Worm (Caenorhabditis elegans) whole organism, L1 larva: ENCODE data around the gene Y48E1B.8.

ENCODE experiments used
- C04F5.9 ChIP-seq: sonication (generic microtip); optimal IDR thresholded peaks from 2 replicates; lab custom pipeline; 2016; ENCODE audit warnings: missing genetic modification characterization, missing compliant biosample characterization
- C34B4.2 ChIP-seq: sonication (generic microtip); optimal IDR thresholded peaks from 2 replicates; lab custom pipeline; 2017; ENCODE audit warnings: mild to moderate bottlenecking, missing genetic modification characterization, missing compliant biosample characterization
- F16B12.6 ChIP-seq: fragments of 150-350 bp; optimal IDR thresholded peaks from 2 replicates; lab custom pipeline; 2014; ENCODE audit warnings: missing biosample characterization, missing genetic modification characterization
- Y116A8C.19 ChIP-seq: sonication (generic microtip); optimal IDR thresholded peaks from 2 replicates; lab custom pipeline; 2016; ENCODE audit warnings: missing compliant biosample characterization, missing genetic modification characterization, borderline replicate concordance
- aha-1 ChIP-seq: fragments of 150-350 bp; optimal IDR thresholded peaks from 2 replicates; lab custom pipeline; 2014; ENCODE audit warnings: missing biosample characterization, missing genetic modification characterization
- alr-1 ChIP-seq: fragments of 200-800 bp; sonication (Bioruptor generic); optimal IDR thresholded peaks from 2 replicates; lab custom pipeline; 2018; ENCODE audit warnings: borderline replicate concordance, mild to moderate bottlenecking, missing genetic modification characterization, missing compliant biosample characterization
- ama-1 ChIP-seq: fragments of 150-350 bp; optimal IDR thresholded peaks from 2 replicates; lab custom pipeline; 2014
- blmp-1 ChIP-seq: fragments of 150-350 bp; optimal IDR thresholded peaks from 2 replicates; lab custom pipeline; 2014; ENCODE audit warnings: missing biosample characterization, missing genetic modification characterization
- ceh-63 ChIP-seq: fragments of 200-800 bp; sonication (Bioruptor generic); optimal IDR thresholded peaks from 2 replicates; lab custom pipeline; 2018; ENCODE audit warnings: mild to moderate bottlenecking, missing genetic modification characterization, missing compliant biosample characterization
- ceh-82 ChIP-seq, 3 experiments: fragments of 150-350 bp in 1 of 3; sonication (generic microtip) in 2 of 3; optimal IDR thresholded peaks; 2 replicates each; lab custom pipeline; 2014 to 2017; ENCODE audit warnings: missing biosample characterization in 3 of 3, missing genetic modification characterization in 3 of 3
- ceh-88 ChIP-seq: fragments of 200-800 bp; sonication (Bioruptor generic); IDR thresholded peaks from 2 replicates; pipeline ENCODE4 v1.3.6; 2022; ENCODE audit warnings: missing genetic modification characterization, missing compliant biosample characterization
- dpl-1 ChIP-seq, 3 experiments: fragments of 150-350 bp in 2 of 3; sonication (generic microtip) in 1 of 3; optimal IDR thresholded peaks; 2 replicates each; lab custom pipeline; 2014 to 2017; ENCODE audit warnings: missing biosample characterization in 3 of 3, missing genetic modification characterization in 3 of 3, missing genetic modification reagents in 3 of 3
- efl-1 ChIP-seq, 4 experiments: fragments of 150-350 bp; optimal IDR thresholded peaks in 3 of 4; peaks in 1 of 4; 1 replicate in 1 of 4; 2 replicates in 3 of 4; lab custom pipeline; 2014; ENCODE audit warnings: missing biosample characterization in 2 of 4, missing genetic modification characterization in 2 of 4, missing genetic modification reagents in 2 of 4
- egl-13 ChIP-seq: sonication (generic microtip); optimal IDR thresholded peaks from 2 replicates; lab custom pipeline; 2016; ENCODE audit warnings: missing genotype, missing genetic modification reagents, missing genetic modification characterization, missing compliant biosample characterization
- elt-2 ChIP-seq: sonication (generic microtip); optimal IDR thresholded peaks from 2 replicates; lab custom pipeline; 2016; ENCODE audit warnings: missing genetic modification characterization, mild to moderate bottlenecking, inconsistent platforms, missing compliant biosample characterization, missing genetic modification reagents
- elt-3 ChIP-seq, 6 experiments: fragments of 150-350 bp in 1 of 6; sonication (generic microtip); optimal IDR thresholded peaks; 2 replicates each; lab custom pipeline; 2017 to 2018; ENCODE audit warnings: missing biosample characterization in 6 of 6, missing genetic modification characterization in 6 of 6, inconsistent platforms in 1 of 6
- ets-5 ChIP-seq: fragments of 200-800 bp; sonication (Bioruptor generic); IDR thresholded peaks from 2 replicates; pipeline ENCODE4 v1.3.6; 2022; ENCODE audit warnings: missing genetic modification characterization, missing compliant biosample characterization
- fkh-10 ChIP-seq: sonication (generic microtip); optimal IDR thresholded peaks from 2 replicates; lab custom pipeline; 2017; ENCODE audit warnings: missing biosample characterization, missing genetic modification reagents, missing genetic modification characterization
- grh-1 ChIP-seq: fragments of 200-800 bp; sonication (Bioruptor generic); IDR thresholded peaks from 2 replicates; pipeline ENCODE4 v1.3.6; 2022; ENCODE audit warnings: missing genetic modification reagents, missing genetic modification characterization, missing compliant biosample characterization
- isw-1 ChIP-seq: fragments of 200-800 bp; sonication (Bioruptor generic); IDR thresholded peaks from 2 replicates; pipeline ENCODE4 v1.3.6; 2022; ENCODE audit warnings: missing genetic modification characterization, missing compliant biosample characterization
- jun-1 ChIP-seq: fragments of 150-350 bp; optimal IDR thresholded peaks from 2 replicates; lab custom pipeline; 2014; ENCODE audit warnings: missing biosample characterization, missing genetic modification reagents, missing genetic modification characterization
- lin-13 ChIP-seq: fragments of 150-350 bp; optimal IDR thresholded peaks from 2 replicates; lab custom pipeline; 2014; ENCODE audit warnings: missing biosample characterization, missing genetic modification reagents, missing genetic modification characterization
- lin-14 ChIP-seq: fragments of 200-800 bp; sonication (Bioruptor generic); optimal IDR thresholded peaks from 2 replicates; lab custom pipeline; 2018; ENCODE audit warnings: mild to moderate bottlenecking, missing genetic modification characterization, moderate library complexity, missing compliant biosample characterization
- lin-15B ChIP-seq: fragments of 150-350 bp; sonication (generic microtip); optimal IDR thresholded peaks from 3 replicates; lab custom pipeline; 2014; ENCODE audit warnings: missing biosample characterization, missing genetic modification characterization
- lin-39 ChIP-seq: fragments of 150-350 bp; optimal IDR thresholded peaks from 2 replicates; lab custom pipeline; 2014; ENCODE audit warnings: missing biosample characterization, missing genetic modification reagents, missing genetic modification characterization
- lsy-2 ChIP-seq, 2 experiments: fragments of 150-350 bp; optimal IDR thresholded peaks; 2 replicates each; lab custom pipeline; 2014; ENCODE audit warnings: missing biosample characterization in 2 of 2, missing genetic modification characterization in 2 of 2
- mep-1 ChIP-seq: fragments of 150-350 bp; optimal IDR thresholded peaks from 2 replicates; lab custom pipeline; 2014; ENCODE audit warnings: missing biosample characterization, missing genetic modification characterization
- nhr-19 ChIP-seq: fragments of 200-800 bp; sonication (Bioruptor generic); conservative IDR thresholded peaks from 2 replicates; pipeline ENCODE4 v1.3.6; 2022; ENCODE audit warnings: missing genetic modification characterization, missing compliant biosample characterization
- nhr-20 ChIP-seq: sonication (generic microtip); optimal IDR thresholded peaks from 2 replicates; lab custom pipeline; 2016; ENCODE audit warnings: mild to moderate bottlenecking, missing genetic modification characterization, missing compliant biosample characterization
- nhr-237 ChIP-seq: fragments of 150-350 bp; optimal IDR thresholded peaks from 2 replicates; lab custom pipeline; 2014; ENCODE audit warnings: missing biosample characterization, missing genetic modification characterization
- nhr-28 ChIP-seq: fragments of 150-350 bp; optimal IDR thresholded peaks from 2 replicates; lab custom pipeline; 2014; ENCODE audit warnings: missing biosample characterization, missing genetic modification characterization
- nhr-77 ChIP-seq: fragments of 150-350 bp; optimal IDR thresholded peaks from 2 replicates; lab custom pipeline; 2014; ENCODE audit warnings: missing biosample characterization, missing genetic modification characterization
- nhr-85 ChIP-seq: sonication (generic microtip); peaks from one replicate; lab custom pipeline; 2016; ENCODE audit warnings: missing genetic modification characterization, inconsistent platforms, missing compliant biosample characterization
- pag-3 ChIP-seq: sonication (generic microtip); optimal IDR thresholded peaks from 2 replicates; lab custom pipeline; 2017; ENCODE audit warnings: missing genetic modification characterization, mild to moderate bottlenecking, missing compliant biosample characterization, antibody characterized with exemption, borderline replicate concordance; ENCODE audit not compliant: insufficient read depth
- pqm-1 ChIP-seq: sonication (generic microtip); optimal IDR thresholded peaks from 3 replicates; lab custom pipeline; 2017; ENCODE audit warnings: missing biosample characterization, missing genetic modification characterization
- rnt-1 ChIP-seq: sonication (generic microtip); optimal IDR thresholded peaks from 2 replicates; lab custom pipeline; 2016; ENCODE audit warnings: mild to moderate bottlenecking, missing genetic modification characterization, moderate library complexity, missing compliant biosample characterization
- snu-23 ChIP-seq: sonication (generic microtip); optimal IDR thresholded peaks from 2 replicates; lab custom pipeline; 2016; ENCODE audit warnings: missing genetic modification characterization, missing compliant biosample characterization
- sox-4 ChIP-seq: sonication (generic microtip); optimal IDR thresholded peaks from 2 replicates; lab custom pipeline; 2016; ENCODE audit warnings: missing genetic modification characterization, missing compliant biosample characterization
- swsn-7 ChIP-seq: sonication (generic microtip); optimal IDR thresholded peaks from 2 replicates; lab custom pipeline; 2016; ENCODE audit warnings: missing genetic modification characterization, missing compliant biosample characterization
- tbx-2 ChIP-seq: sonication (generic microtip); optimal IDR thresholded peaks from 2 replicates; lab custom pipeline; 2016; ENCODE audit warnings: missing genetic modification characterization, missing compliant biosample characterization
- vab-15 ChIP-seq: sonication (generic microtip); optimal IDR thresholded peaks from 2 replicates; lab custom pipeline; 2017; ENCODE audit warnings: missing genotype, mild to moderate bottlenecking, missing genetic modification characterization, missing compliant biosample characterization
- zag-1 ChIP-seq: fragments of 150-350 bp; optimal IDR thresholded peaks from 2 replicates; lab custom pipeline; 2014; ENCODE audit warnings: missing biosample characterization, missing genetic modification characterization
- zip-4 ChIP-seq: fragments of 200-800 bp; sonication (Bioruptor generic); optimal IDR thresholded peaks from 2 replicates; lab custom pipeline; 2018; ENCODE audit warnings: mild to moderate bottlenecking, missing genetic modification characterization, moderate library complexity, missing compliant biosample characterization
- ztf-11 ChIP-seq, 2 experiments: sonication (generic microtip); optimal IDR thresholded peaks; 2 replicates each; lab custom pipeline; 2016 to 2017; ENCODE audit warnings: missing genetic modification characterization in 2 of 2, missing biosample characterization in 1 of 2, missing compliant biosample characterization in 1 of 2
- ztf-4 ChIP-seq: fragments of 150-350 bp; optimal IDR thresholded peaks from 2 replicates; lab custom pipeline; 2014; ENCODE audit warnings: missing biosample characterization, missing genetic modification characterization

The Y48E1B.8 gene

ce11 chrII:13593659-13594221 lies 8.2 kb downstream of the Y48E1B.8 start, which contains the start of gene clec-146:
Gene clec-146, minus strand, starts transcription at chrII:13593774.
- no peak for TF ChIP-seq nhr-28
- no peak for TF ChIP-seq vab-15 (tag; lab: Kevin White, UChicago)
- peak in 1 of 2 experiments; percentile 25 for TF ChIP-seq lsy-2 (tag; optimal IDR thresholded peaks at IDR 0.05; lab: Kevin White, UChicago)
- TF ChIP-seq ceh-82 (tag; optimal IDR thresholded peaks at IDR 0.05; lab: Kevin White, UChicago) = no peak
- peak in 1 of 6 experiments; percentile 55 for TF ChIP-seq elt-3 (tag; optimal IDR thresholded peaks at IDR 0.05; lab: Kevin White, UChicago)
- no peak for TF ChIP-seq efl-1 (optimal IDR thresholded peaks at IDR 0.05; lab: Kevin White, UChicago)
- peak in 1 of 2 experiments; percentile 92 for TF ChIP-seq efl-1 (GFP tag; optimal IDR thresholded peaks at IDR 0.05 in 1 of 2; lab: Kevin White, UChicago)
- TF ChIP-seq jun-1 = no peak
- TF ChIP-seq egl-13 (tag; lab: Kevin White, UChicago) = no peak
- TF ChIP-seq pag-3 (tag; lab: Kevin White, UChicago) = no peak
- TF ChIP-seq nhr-85 (tag; lab: Kevin White, UChicago) = peak; percentile 68
- no peak for TF ChIP-seq C34B4.2 (tag; lab: Kevin White, UChicago)
- no peak for TF ChIP-seq ets-5
- TF ChIP-seq nhr-19 (GFP tag; lab: Robert Waterston, UW) = 0 out of 2 replicates have a peak, but pooled peaks have one; percentile 17
- TF ChIP-seq ceh-88 (GFP tag; lab: Robert Waterston, UW) = no peak
- peak; percentile 9 for TF ChIP-seq blmp-1 (tag; lab: Kevin White, UChicago)

- TF ChIP-seq elt-2 (tag; lab: Kevin White, UChicago) (no peak), snu-23 (GFP tag; lab: Kevin White, UChicago) (no peak), lin-13 (GFP tag; lab: Kevin White, UChicago) (no peak), zip-4 (GFP tag; lab: Kevin White, UChicago) (no peak), lin-39 (tag; lab: Kevin White, UChicago) (no peak), alr-1 (tag; lab: Kevin White, UChicago) (no peak), lin-15B (tag; lab: Kevin White, UChicago) (no peak), swsn-7 (tag; lab: Kevin White, UChicago) (no peak), mep-1 (tag; lab: Kevin White, UChicago) (no peak), dpl-1 (GFP tag; optimal IDR thresholded peaks at IDR 0.05; lab: Kevin White, UChicago) (no peak), ceh-88 (GFP tag; lab: Robert Waterston, UW) (no peak), nhr-77 (tag; lab: Kevin White, UChicago) (no peak), nhr-237 (no peak), fkh-10 (no peak), C04F5.9 (no peak), blmp-1 (tag; lab: Kevin White, UChicago) (no peak), lin-14 (GFP tag; lab: Kevin White, UChicago) (no peak)
- TF ChIP-seq, all 84 proteins: peak for 0
Measured at ce11 chrII:13595279-13595678, 9.8 kb downstream of the Y48E1B.8 start.

- TF ChIP-seq blmp-1 (tag; lab: Kevin White, UChicago) (peak; percentile 76), zag-1 (tag; lab: Kevin White, UChicago) (no peak), sox-4 (tag; lab: Kevin White, UChicago) (no peak), dpl-1 (GFP tag; optimal IDR thresholded peaks at IDR 0.05; lab: Kevin White, UChicago) (peak; percentile 91 to 96 (median 93)), elt-3 (tag; optimal IDR thresholded peaks at IDR 0.05; lab: Kevin White, UChicago) (peak in 1 of 6 experiments; percentile 67), nhr-20 (tag; lab: Kevin White, UChicago) (peak; percentile 60), C34B4.2 (tag; lab: Kevin White, UChicago) (no peak), ama-1 (no peak), grh-1 (peak; percentile 48; the same call in 1 of the 2 replicates), rnt-1 (peak; percentile 36), pqm-1 (tag; lab: Kevin White, UChicago) (no peak), fkh-10 (no peak), alr-1 (tag; lab: Kevin White, UChicago) (no peak), elt-2 (tag; lab: Kevin White, UChicago) (no peak), aha-1 (tag; lab: Kevin White, UChicago) (no peak), Y116A8C.19 (tag; lab: Kevin White, UChicago) (no peak), tbx-2 (tag; lab: Kevin White, UChicago) (peak; percentile 45), efl-1 (optimal IDR thresholded peaks at IDR 0.05; lab: Kevin White, UChicago) (peak; percentile 93 to 96), efl-1 (GFP tag; optimal IDR thresholded peaks at IDR 0.05 in 1 of 2; lab: Kevin White, UChicago) (peak; percentile 95 to 99), C04F5.9 (no peak), isw-1 (no peak; the same call in 1 of the 2 replicates), lin-15B (tag; lab: Kevin White, UChicago) (no peak), mep-1 (tag; lab: Kevin White, UChicago) (peak; percentile 75), ztf-11 (tag; optimal IDR thresholded peaks at IDR 0.05; lab: Kevin White, UChicago) (no peak), F16B12.6 (tag; lab: Kevin White, UChicago) (peak; percentile 92), ztf-4 (tag; lab: Kevin White, UChicago) (no peak), ceh-63 (GFP tag; lab: Kevin White, UChicago) (no peak)
Measured at ce11 chrII:13596505-13596977, 11.0 kb downstream of the Y48E1B.8 start, which contains the start of the genes fbxc-23 and csc-1. Gene fbxc-23, minus strand, starts transcription at chrII:13596555. Gene csc-1, plus strand, starts transcription at chrII:13596955.
